Worm (Caenorhabditis elegans): ENCODE measurements around the gene fbxa-108.

The fbxa-108 gene

DNA sequence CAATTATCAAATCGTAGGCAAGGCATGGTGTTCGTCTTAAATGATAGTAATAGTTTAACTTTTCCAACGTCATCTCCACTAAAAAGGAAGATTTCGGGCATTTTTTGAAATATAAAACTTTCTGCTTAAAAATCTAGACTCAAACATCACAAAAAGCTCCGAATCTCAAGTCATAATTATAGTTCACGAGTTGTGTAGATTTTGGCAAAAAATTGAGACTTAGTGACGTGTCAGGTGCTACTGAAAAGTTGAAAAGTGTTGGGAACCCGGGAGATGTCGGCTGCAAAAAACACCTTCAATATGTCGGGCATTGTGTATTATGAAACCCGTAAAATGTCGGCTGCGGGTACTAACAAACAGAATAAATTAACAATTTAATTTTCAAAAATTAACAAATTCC is 36.6 kb upstream of the fbxa-108 start, which contains the start of gene Y26G10.1:
Y26G10.1 (minus strand) TSS at position 101 of the 400 bp plus-strand sequence.
- no peak for TF ChIP-seq C06A6.2 (GFP tag; conservative IDR thresholded peaks at IDR 0.05)
- no peak for TF ChIP-seq B0035.1 (tag; optimal IDR thresholded peaks at IDR 0.05)
- no peak for TF ChIP-seq lin-40 (tag; optimal IDR thresholded peaks at IDR 0.05)
- TF ChIP-seq F55B11.4 (tag; optimal IDR thresholded peaks at IDR 0.05; ENCODE audit: borderline replicate concordance, insufficient read depth) = no peak
- no peak for TF ChIP-seq F37B4.10 (GFP tag; IDR thresholded peaks at IDR 0.05)
- TF ChIP-seq nfya-2 (GFP tag; IDR thresholded peaks at IDR 0.05) = no peak
- no peak for TF ChIP-seq T26A5.8 (tag; optimal IDR thresholded peaks at IDR 0.05)
- TF ChIP-seq cebp-1 (GFP tag; IDR thresholded peaks at IDR 0.05) = no peak
- no peak for TF ChIP-seq cebp-1 (tag; optimal IDR thresholded peaks at IDR 0.05)

DNA sequence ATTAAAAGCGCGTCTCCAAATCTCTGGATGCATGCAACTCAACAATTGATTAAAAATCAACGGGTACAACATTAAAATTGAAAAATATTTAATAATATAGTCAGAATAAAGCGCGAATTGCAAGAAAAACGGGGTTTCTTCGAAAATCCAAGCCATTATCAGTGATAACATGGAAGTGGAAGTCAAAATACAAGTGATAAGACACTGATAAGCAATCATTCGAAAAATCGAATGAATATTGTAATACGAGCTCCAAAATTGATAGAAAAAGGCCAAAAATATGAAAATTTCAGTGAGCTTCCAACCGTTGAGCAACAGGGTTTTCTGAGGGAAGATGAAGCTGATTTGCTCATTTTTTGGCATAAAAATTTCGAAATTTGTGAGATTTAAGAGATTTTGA is 35.1 kb upstream of the fbxa-108 start:
- TF ChIP-seq lir-1 (GFP tag; conservative IDR thresholded peaks at IDR 0.05) (no peak), Y53F4B.3 (GFP tag; IDR thresholded peaks at IDR 0.05) (no peak), let-607 (tag; optimal IDR thresholded peaks at IDR 0.05) (no peak), hmg-20 (GFP tag; IDR thresholded peaks at IDR 0.05) (no peak), F55B11.4 (tag; optimal IDR thresholded peaks at IDR 0.05; ENCODE audit: borderline replicate concordance, insufficient read depth) (no peak), gei-17 (GFP tag; optimal IDR thresholded peaks at IDR 0.05) (no peak), madf-3 (GFP tag; IDR thresholded peaks at IDR 0.05) (no peak), K11D2.4 (GFP tag; IDR thresholded peaks at IDR 0.05) (no peak), ama-1 (optimal IDR thresholded peaks at IDR 0.05) (no peak), ama-1 (GFP tag; optimal IDR thresholded peaks at IDR 0.05) (no peak), snpc-1.3 (tag; optimal IDR thresholded peaks at IDR 0.05; ENCODE audit: insufficient read depth) (no peak), unc-130 (GFP tag; optimal IDR thresholded peaks at IDR 0.05) (no peak), him-1 (tag; optimal IDR thresholded peaks at IDR 0.05) (no peak), aptf-2 (GFP tag; conservative IDR thresholded peaks at IDR 0.05) (no peak), ztf-28 (GFP tag; IDR thresholded peaks at IDR 0.05) (no peak), F57A8.1 (GFP tag; optimal IDR thresholded peaks at IDR 0.05) (no peak), snpc-4 (GFP tag; optimal IDR thresholded peaks at IDR 0.05) (no peak), snpc-4 (tag; optimal IDR thresholded peaks at IDR 0.05) (no peak), hlh-12 (tag; optimal IDR thresholded peaks at IDR 0.05) (no peak)

DNA sequence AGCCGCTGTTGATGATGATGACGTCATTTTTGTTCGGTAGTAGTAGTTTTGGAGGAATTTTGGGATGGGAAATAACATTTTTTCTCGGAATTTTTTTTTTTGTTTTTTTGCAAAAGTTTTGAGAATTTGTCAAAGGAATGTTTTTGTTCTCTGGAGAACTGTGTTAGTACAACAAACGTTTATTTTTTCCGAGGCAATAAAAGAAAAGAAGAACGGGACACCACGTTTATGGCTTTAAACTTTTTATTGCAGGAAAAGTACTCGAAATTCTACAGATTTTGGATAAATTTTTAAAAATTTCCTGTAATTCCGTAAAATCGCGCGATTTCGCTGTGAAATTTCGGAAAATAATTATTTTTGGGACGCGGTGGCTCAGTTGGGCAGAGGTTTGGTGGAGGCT is 31.7 kb upstream of the fbxa-108 start, which contains the start of gene F59A1.13:
F59A1.13 (minus strand) TSS at position 101 of the 400 bp plus-strand sequence.
- TF ChIP-seq snpc-3.4 (tag; optimal IDR thresholded peaks at IDR 0.05) = no peak
- TF ChIP-seq Y95B8A.8 (GFP tag; IDR thresholded peaks at IDR 0.05) = no peak
- TF ChIP-seq pha-4 (tag; optimal IDR thresholded peaks at IDR 0.05) = no peak
- no peak for TF ChIP-seq madf-3 (GFP tag; IDR thresholded peaks at IDR 0.05)
- no peak for TF ChIP-seq athp-1 (tag; optimal IDR thresholded peaks at IDR 0.05)
- TF ChIP-seq lir-1 (GFP tag; conservative IDR thresholded peaks at IDR 0.05) = no peak
- no peak for TF ChIP-seq lag-1 (GFP tag; IDR thresholded peaks at IDR 0.05)
- TF ChIP-seq tbp1 (GFP tag; optimal IDR thresholded peaks at IDR 0.05) = no peak
- no peak for TF ChIP-seq snpc-4 (GFP tag; optimal IDR thresholded peaks at IDR 0.05)
- TF ChIP-seq snpc-4 (tag; optimal IDR thresholded peaks at IDR 0.05) = no peak
- no peak for TF ChIP-seq attf-6 (GFP tag; IDR thresholded peaks at IDR 0.05)
- no peak for TF ChIP-seq sea-2 (GFP tag; IDR thresholded peaks at IDR 0.05)
- no peak for TF ChIP-seq F37B4.10 (GFP tag; IDR thresholded peaks at IDR 0.05)
- TF ChIP-seq hsf-1 (GFP tag; IDR thresholded peaks at IDR 0.05) = no peak
- no peak for TF ChIP-seq B0035.1 (tag; optimal IDR thresholded peaks at IDR 0.05)
- TF ChIP-seq lsy-27 (tag; optimal IDR thresholded peaks at IDR 0.05; ENCODE audit: borderline replicate concordance, insufficient read depth) = no peak
- TF ChIP-seq mcd-1 (GFP tag; IDR thresholded peaks at IDR 0.05) = no peak
- no peak for TF ChIP-seq mel-28 (tag; optimal IDR thresholded peaks at IDR 0.05; ENCODE audit: borderline replicate concordance)
- TF ChIP-seq T26A5.8 (tag; optimal IDR thresholded peaks at IDR 0.05) = no peak
